Worm (Caenorhabditis elegans): Measurements from ENCODE around the gene srlf-14.

The srlf-14 gene

ce11 chrIV:10904282-10904681 is 10.1 kb upstream of the srlf-14 start, which contains the start of gene ZK596.3:
Gene ZK596.3, minus strand, starts transcription at chrIV:10904382.
- TF ChIP-seq dve-1 (tag; optimal IDR thresholded peaks at IDR 0.05), result no peak
- no peak for TF ChIP-seq ceh-22 (tag; optimal IDR thresholded peaks at IDR 0.05)
- no peak for TF ChIP-seq hlh-13 (GFP tag; optimal IDR thresholded peaks at IDR 0.05)
- TF ChIP-seq ahr-1 (tag; optimal IDR thresholded peaks at IDR 0.05), result no peak
- TF ChIP-seq nhr-11 (tag; optimal IDR thresholded peaks at IDR 0.05), result no peak
- TF ChIP-seq hlh-15 (tag; optimal IDR thresholded peaks at IDR 0.05), result no peak
- no peak for TF ChIP-seq elt-2 (tag; optimal IDR thresholded peaks at IDR 0.05)
- TF ChIP-seq sdc-2 (tag; optimal IDR thresholded peaks at IDR 0.05), result no peak
- TF ChIP-seq sox-4 (tag; optimal IDR thresholded peaks at IDR 0.05), result no peak
- no peak for TF ChIP-seq ceh-6 (GFP tag; optimal IDR thresholded peaks at IDR 0.05)
- TF ChIP-seq pax-1 (tag; optimal IDR thresholded peaks at IDR 0.05), result no peak
- no peak for TF ChIP-seq zip-5 (tag; optimal IDR thresholded peaks at IDR 0.05)
- TF ChIP-seq ceh-2 (tag; optimal IDR thresholded peaks at IDR 0.05), result no peak
- TF ChIP-seq F13H6.1 (tag; optimal IDR thresholded peaks at IDR 0.05), result no peak
- TF ChIP-seq elt-4 (tag; optimal IDR thresholded peaks at IDR 0.05), result no peak

- TF ChIP-seq lin-11 (tag; optimal IDR thresholded peaks at IDR 0.05), result no peak
- no peak for TF ChIP-seq eyg-1 (tag; optimal IDR thresholded peaks at IDR 0.05)
- no peak for TF ChIP-seq C38D4.7 (GFP tag; optimal IDR thresholded peaks at IDR 0.05)
- TF ChIP-seq ceh-30 (tag; optimal IDR thresholded peaks at IDR 0.05), result no peak
- TF ChIP-seq ttx-3 (tag; optimal IDR thresholded peaks at IDR 0.05), result no peak
- no peak for TF ChIP-seq sox-4 (tag; optimal IDR thresholded peaks at IDR 0.05)
- no peak for TF ChIP-seq ceh-45 (GFP tag; IDR thresholded peaks at IDR 0.05)
- no peak for TF ChIP-seq ets-4 (tag; optimal IDR thresholded peaks at IDR 0.05)
- TF ChIP-seq ceh-2 (tag; optimal IDR thresholded peaks at IDR 0.05), result no peak
- no peak for TF ChIP-seq ceh-48 (tag; optimal IDR thresholded peaks at IDR 0.05)
- TF ChIP-seq ceh-19 (GFP tag; optimal IDR thresholded peaks at IDR 0.05), result no peak
- TF ChIP-seq nhr-11 (tag; optimal IDR thresholded peaks at IDR 0.05), result no peak
- TF ChIP-seq ceh-24 (tag; optimal IDR thresholded peaks at IDR 0.05), result no peak
- no peak for TF ChIP-seq pag-3 (tag; optimal IDR thresholded peaks at IDR 0.05; ENCODE audit: borderline replicate concordance)
Observed at ce11 chrIV:10902476-10902875, 8.3 kb upstream of the srlf-14 start.

ce11 chrIV:10900083-10900482 is 5.9 kb upstream of the srlf-14 start, which contains the start of gene srlf-30:
Gene srlf-30, plus strand, starts transcription at chrIV:10900383.
- no peak for TF ChIP-seq ceh-9 (tag; optimal IDR thresholded peaks at IDR 0.05)

ce11 chrIV:10899091-10899490 is 4.9 kb upstream of the srlf-14 start, which contains the start of the genes F13E9.9 and F13E9.19:
Gene F13E9.9, minus strand, starts transcription at chrIV:10899191.
Gene F13E9.19, plus strand, starts transcription at chrIV:10899406.
- no peak for TF ChIP-seq lin-11 (tag; optimal IDR thresholded peaks at IDR 0.05)

- no peak for TF ChIP-seq ceh-31 (tag; optimal IDR thresholded peaks at IDR 0.05)
- TF ChIP-seq Y22D7AL.16 (tag; optimal IDR thresholded peaks at IDR 0.05), result no peak
- no peak for TF ChIP-seq ceh-24 (tag; optimal IDR thresholded peaks at IDR 0.05)
- no peak for TF ChIP-seq nhr-232 (tag; optimal IDR thresholded peaks at IDR 0.05)
- TF ChIP-seq ref-2 (tag; optimal IDR thresholded peaks at IDR 0.05), result no peak
- no peak for TF ChIP-seq T23F11.4 (GFP tag; optimal IDR thresholded peaks at IDR 0.05)
- no peak for TF ChIP-seq fkh-6 (tag; optimal IDR thresholded peaks at IDR 0.05)
- no peak for TF ChIP-seq sdc-2 (tag; optimal IDR thresholded peaks at IDR 0.05)
- TF ChIP-seq hlh-30 (tag; optimal IDR thresholded peaks at IDR 0.05; ENCODE audit: insufficient read depth), result no peak
- no peak for TF ChIP-seq ceh-2 (tag; optimal IDR thresholded peaks at IDR 0.05)
- no peak for TF ChIP-seq unc-86 (tag; optimal IDR thresholded peaks at IDR 0.05)
- no peak for TF ChIP-seq K02D7.2 (tag; optimal IDR thresholded peaks at IDR 0.05)
- no peak for TF ChIP-seq sox-2 (GFP tag; IDR thresholded peaks at IDR 0.05)
- no peak for TF ChIP-seq hlh-13 (GFP tag; optimal IDR thresholded peaks at IDR 0.05)
- TF ChIP-seq pha-4 (tag; optimal IDR thresholded peaks at IDR 0.05), result no peak
Observed at ce11 chrIV:10898160-10898559, 4.0 kb upstream of the srlf-14 start.

Data from whole organism, late embryonic.